Worm (Caenorhabditis elegans) whole organism, mixed stage, embryonic: Measurements from ENCODE around the gene abu-1.

ENCODE experiments used
- bed-3 ChIP-seq: fragments of 200-800 bp; sonication (Bioruptor generic); optimal IDR thresholded peaks from 3 replicates; lab custom pipeline; 2018; ENCODE audit warnings: mild to moderate bottlenecking, missing genetic modification characterization, moderate library complexity, missing compliant biosample characterization
- blmp-1 ChIP-seq: fragments of 150-350 bp; optimal IDR thresholded peaks from 2 replicates; lab custom pipeline; 2014; ENCODE audit warnings: missing biosample characterization, missing genetic modification characterization
- hlh-1 ChIP-seq: fragments of 150-350 bp; optimal IDR thresholded peaks from 2 replicates; lab custom pipeline; 2014; ENCODE audit warnings: missing biosample characterization, missing genetic modification reagents, missing genetic modification characterization
- lin-13 ChIP-seq: fragments of 150-350 bp; optimal IDR thresholded peaks from 2 replicates; lab custom pipeline; 2014; ENCODE audit warnings: missing biosample characterization, missing genetic modification characterization
- lsy-2 ChIP-seq: fragments of 150-350 bp; optimal IDR thresholded peaks from 2 replicates; lab custom pipeline; 2014; ENCODE audit warnings: missing biosample characterization, missing genetic modification characterization
- mep-1 ChIP-seq: fragments of 150-350 bp; optimal IDR thresholded peaks from 2 replicates; lab custom pipeline; 2017; ENCODE audit warnings: missing biosample characterization, missing genetic modification reagents, missing genetic modification characterization, inconsistent platforms
- nhr-237 ChIP-seq: fragments of 150-350 bp; optimal IDR thresholded peaks from 2 replicates; lab custom pipeline; 2014; ENCODE audit warnings: missing biosample characterization, missing genetic modification characterization
- nhr-28 ChIP-seq: fragments of 150-350 bp; optimal IDR thresholded peaks from 2 replicates; lab custom pipeline; 2014; ENCODE audit warnings: missing biosample characterization, missing genetic modification characterization
- pha-4 ChIP-seq: fragments of 150-350 bp; optimal IDR thresholded peaks from 2 replicates; lab custom pipeline; 2018; ENCODE audit warnings: missing biosample characterization, missing genetic modification reagents, missing genetic modification characterization
- snpc-4 ChIP-seq: fragments of 150-350 bp; optimal IDR thresholded peaks from 2 replicates; lab custom pipeline; 2014; ENCODE audit warnings: missing biosample characterization, missing genetic modification characterization

DNA sequence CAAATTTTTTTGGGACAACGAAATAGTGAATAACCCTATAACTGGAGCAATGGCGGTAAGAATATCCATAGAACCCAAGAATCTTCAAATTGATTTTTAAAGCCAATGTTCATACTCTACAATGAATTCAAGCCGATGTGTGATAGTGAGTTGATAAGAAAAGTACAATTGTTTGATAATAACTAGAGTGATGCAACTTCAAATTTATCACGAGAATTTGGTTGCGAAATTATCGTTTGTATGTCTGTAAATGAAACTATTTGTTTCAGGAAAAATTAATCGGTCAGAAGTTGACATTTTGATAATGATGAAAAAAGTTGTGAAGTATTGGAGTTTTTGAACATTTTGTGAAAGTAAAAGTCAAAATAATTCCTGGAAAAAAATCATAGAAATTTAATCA, 17.7 kb upstream of the abu-1 start:
- TF ChIP-seq bed-3 (GFP tag; lab: Kevin White, UChicago) (no peak), nhr-237 (no peak), mep-1 (tag; lab: Kevin White, UChicago) (no peak), nhr-28 (tag; lab: Kevin White, UChicago) (no peak), pha-4 (tag; lab: Kevin White, UChicago) (no peak), lsy-2 (tag; lab: Kevin White, UChicago) (no peak), snpc-4 (tag; lab: Kevin White, UChicago) (no peak), lin-13 (no peak), blmp-1 (tag; lab: Kevin White, UChicago) (no peak), hlh-1 (tag; lab: Kevin White, UChicago) (no peak)
